Worm (Caenorhabditis elegans) whole organism, L1 larva: ENCODE data around the gene dhs-27.

ENCODE experiments used
- alr-1 ChIP-seq: fragments of 200-800 bp; sonication (Bioruptor generic); optimal IDR thresholded peaks from 2 replicates; lab custom pipeline; 2018; ENCODE audit warnings: borderline replicate concordance, mild to moderate bottlenecking, missing genetic modification characterization, missing compliant biosample characterization
- blmp-1 ChIP-seq: fragments of 150-350 bp; optimal IDR thresholded peaks from 2 replicates; lab custom pipeline; 2014; ENCODE audit warnings: missing biosample characterization, missing genetic modification characterization
- ceh-82 ChIP-seq, 3 experiments: fragments of 150-350 bp in 1 of 3; sonication (generic microtip) in 2 of 3; optimal IDR thresholded peaks; 2 replicates each; lab custom pipeline; 2014 to 2017; ENCODE audit warnings: missing biosample characterization in 3 of 3, missing genetic modification characterization in 3 of 3
- dsc-1 ChIP-seq: sonication (generic microtip); optimal IDR thresholded peaks from 2 replicates; lab custom pipeline; 2016; ENCODE audit warnings: mild to moderate bottlenecking, missing genetic modification characterization, missing compliant biosample characterization
- efl-1 ChIP-seq, 4 experiments: fragments of 150-350 bp; optimal IDR thresholded peaks in 3 of 4; peaks in 1 of 4; 1 replicate in 1 of 4; 2 replicates in 3 of 4; lab custom pipeline; 2014; ENCODE audit warnings: missing biosample characterization in 2 of 4, missing genetic modification characterization in 2 of 4, missing genetic modification reagents in 2 of 4
- elt-3 ChIP-seq, 6 experiments: fragments of 150-350 bp in 1 of 6; sonication (generic microtip); optimal IDR thresholded peaks; 2 replicates each; lab custom pipeline; 2017 to 2018; ENCODE audit warnings: missing biosample characterization in 6 of 6, missing genetic modification characterization in 6 of 6, inconsistent platforms in 1 of 6
- fkh-10 ChIP-seq: sonication (generic microtip); optimal IDR thresholded peaks from 2 replicates; lab custom pipeline; 2017; ENCODE audit warnings: missing biosample characterization, missing genetic modification reagents, missing genetic modification characterization
- fos-1 ChIP-seq: fragments of 150-350 bp; optimal IDR thresholded peaks from 2 replicates; lab custom pipeline; 2014; ENCODE audit warnings: missing biosample characterization, missing genetic modification characterization
- grh-1 ChIP-seq: fragments of 200-800 bp; sonication (Bioruptor generic); IDR thresholded peaks from 2 replicates; pipeline ENCODE4 v1.3.6; 2022; ENCODE audit warnings: missing genetic modification reagents, missing genetic modification characterization, missing compliant biosample characterization
- hpl-2 ChIP-seq: fragments of 150-350 bp; optimal IDR thresholded peaks from 2 replicates; lab custom pipeline; 2014; ENCODE audit warnings: missing biosample characterization, missing genetic modification reagents, missing genetic modification characterization
- jun-1 ChIP-seq: fragments of 150-350 bp; optimal IDR thresholded peaks from 2 replicates; lab custom pipeline; 2014; ENCODE audit warnings: missing biosample characterization, missing genetic modification reagents, missing genetic modification characterization
- lin-14 ChIP-seq: fragments of 200-800 bp; sonication (Bioruptor generic); optimal IDR thresholded peaks from 2 replicates; lab custom pipeline; 2018; ENCODE audit warnings: mild to moderate bottlenecking, missing genetic modification characterization, moderate library complexity, missing compliant biosample characterization
- lin-15B ChIP-seq: fragments of 150-350 bp; sonication (generic microtip); optimal IDR thresholded peaks from 3 replicates; lab custom pipeline; 2014; ENCODE audit warnings: missing biosample characterization, missing genetic modification characterization
- lin-39 ChIP-seq: fragments of 150-350 bp; optimal IDR thresholded peaks from 2 replicates; lab custom pipeline; 2014; ENCODE audit warnings: missing biosample characterization, missing genetic modification reagents, missing genetic modification characterization
- lsy-2 ChIP-seq, 2 experiments: fragments of 150-350 bp; optimal IDR thresholded peaks; 2 replicates each; lab custom pipeline; 2014; ENCODE audit warnings: missing biosample characterization in 2 of 2, missing genetic modification characterization in 2 of 2
- mep-1 ChIP-seq: fragments of 150-350 bp; optimal IDR thresholded peaks from 2 replicates; lab custom pipeline; 2014; ENCODE audit warnings: missing biosample characterization, missing genetic modification characterization
- nhr-11 ChIP-seq: fragments of 150-350 bp; optimal IDR thresholded peaks from 2 replicates; lab custom pipeline; 2014; ENCODE audit warnings: missing biosample characterization, missing genetic modification characterization
- nhr-20 ChIP-seq: sonication (generic microtip); optimal IDR thresholded peaks from 2 replicates; lab custom pipeline; 2016; ENCODE audit warnings: mild to moderate bottlenecking, missing genetic modification characterization, missing compliant biosample characterization
- nhr-237 ChIP-seq: fragments of 150-350 bp; optimal IDR thresholded peaks from 2 replicates; lab custom pipeline; 2014; ENCODE audit warnings: missing biosample characterization, missing genetic modification characterization
- nhr-47 ChIP-seq: sonication (generic microtip); optimal IDR thresholded peaks from 2 replicates; lab custom pipeline; 2016; ENCODE audit warnings: mild to moderate bottlenecking, missing genetic modification characterization, moderate library complexity, missing compliant biosample characterization
- nhr-71 ChIP-seq: sonication (generic microtip); optimal IDR thresholded peaks from 2 replicates; lab custom pipeline; 2016; ENCODE audit warnings: mild to moderate bottlenecking, missing genetic modification characterization, moderate library complexity, missing compliant biosample characterization
- nhr-85 ChIP-seq: sonication (generic microtip); peaks from one replicate; lab custom pipeline; 2016; ENCODE audit warnings: missing genetic modification characterization, inconsistent platforms, missing compliant biosample characterization
- nhr-90 ChIP-seq: sonication (generic microtip); optimal IDR thresholded peaks from 2 replicates; lab custom pipeline; 2016; ENCODE audit warnings: mild to moderate bottlenecking, missing genetic modification characterization, missing compliant biosample characterization; ENCODE audit not compliant: poor library complexity
- pax-3 ChIP-seq: fragments of 200-800 bp; sonication (Bioruptor generic); optimal IDR thresholded peaks from 2 replicates; lab custom pipeline; 2018; ENCODE audit warnings: mild to moderate bottlenecking, missing genetic modification characterization, moderate library complexity, missing compliant biosample characterization
- rnt-1 ChIP-seq: sonication (generic microtip); optimal IDR thresholded peaks from 2 replicates; lab custom pipeline; 2016; ENCODE audit warnings: mild to moderate bottlenecking, missing genetic modification characterization, moderate library complexity, missing compliant biosample characterization
- snu-23 ChIP-seq: sonication (generic microtip); optimal IDR thresholded peaks from 2 replicates; lab custom pipeline; 2016; ENCODE audit warnings: missing genetic modification characterization, missing compliant biosample characterization
- sox-4 ChIP-seq: sonication (generic microtip); optimal IDR thresholded peaks from 2 replicates; lab custom pipeline; 2016; ENCODE audit warnings: missing genetic modification characterization, missing compliant biosample characterization
- sptf-1 ChIP-seq: fragments of 150-350 bp; optimal IDR thresholded peaks from 2 replicates; lab custom pipeline; 2014; ENCODE audit warnings: missing biosample characterization, missing genetic modification characterization
- sup-37 ChIP-seq: fragments of 200-800 bp; sonication (Bioruptor generic); optimal IDR thresholded peaks from 2 replicates; lab custom pipeline; 2018; ENCODE audit warnings: mild to moderate bottlenecking, missing genetic modification characterization, missing compliant biosample characterization
- tbx-2 ChIP-seq: sonication (generic microtip); optimal IDR thresholded peaks from 2 replicates; lab custom pipeline; 2016; ENCODE audit warnings: missing genetic modification characterization, missing compliant biosample characterization
- tlp-1 ChIP-seq: fragments of 150-350 bp; optimal IDR thresholded peaks from 2 replicates; lab custom pipeline; 2014; ENCODE audit warnings: missing biosample characterization, missing genetic modification characterization
- unc-86 ChIP-seq: sonication (generic microtip); optimal IDR thresholded peaks from 2 replicates; lab custom pipeline; 2016; ENCODE audit warnings: missing genetic modification characterization, missing compliant biosample characterization
- unc-98 ChIP-seq: fragments of 200-800 bp; sonication (Bioruptor generic); IDR thresholded peaks from 2 replicates; pipeline ENCODE4 v1.3.6; 2022; ENCODE audit warnings: missing genetic modification characterization, missing compliant biosample characterization
- ztf-11 ChIP-seq, 2 experiments: sonication (generic microtip); optimal IDR thresholded peaks; 2 replicates each; lab custom pipeline; 2016 to 2017; ENCODE audit warnings: missing genetic modification characterization in 2 of 2, missing biosample characterization in 1 of 2, missing compliant biosample characterization in 1 of 2
- ztf-4 ChIP-seq: fragments of 150-350 bp; optimal IDR thresholded peaks from 2 replicates; lab custom pipeline; 2014; ENCODE audit warnings: missing biosample characterization, missing genetic modification characterization

Gene dhs-27

ce11 chrX:3414660-3415144 lies at the start of gene dhs-27:
Gene dhs-27 (minus strand): TSS chrX:3414710.
- peak; percentile 68 for TF ChIP-seq blmp-1 (tag; lab: Kevin White, UChicago)
- TF ChIP-seq nhr-85: peak; percentile 85
- no peak for TF ChIP-seq nhr-11 (tag; lab: Kevin White, UChicago)
- peak; percentile 21 for TF ChIP-seq snu-23 (GFP tag; lab: Kevin White, UChicago)
- no peak for TF ChIP-seq ztf-11 (tag; optimal IDR thresholded peaks at IDR 0.05; lab: Kevin White, UChicago)
- peak; percentile 17 for TF ChIP-seq mep-1 (tag; lab: Kevin White, UChicago)
- TF ChIP-seq nhr-20 (tag; lab: Kevin White, UChicago): no peak
- no peak for TF ChIP-seq sup-37 (GFP tag; lab: Kevin White, UChicago)
- 0 out of 2 replicates have a peak, but pooled peaks have one; percentile 34 for TF ChIP-seq grh-1 (GFP tag; lab: Robert Waterston, UW)
- peak; percentile 6 for TF ChIP-seq nhr-90 (tag; lab: Kevin White, UChicago)
- peak; percentile 89 for TF ChIP-seq lin-14 (GFP tag; lab: Kevin White, UChicago)
- no peak for TF ChIP-seq nhr-47 (tag; lab: Kevin White, UChicago)
- peak in 1 of 6 experiments; percentile 18 for TF ChIP-seq elt-3 (tag; optimal IDR thresholded peaks at IDR 0.05; lab: Kevin White, UChicago)

ce11 chrX:3463875-3464274 lies 49.4 kb upstream of the dhs-27 start:
- TF ChIP-seq lin-14 (GFP tag; lab: Kevin White, UChicago) (peak; percentile 29), mep-1 (tag; lab: Kevin White, UChicago) (peak; percentile 15), nhr-85 (peak; percentile 71), blmp-1 (tag; lab: Kevin White, UChicago) (peak; percentile 41), hpl-2 (no peak)

- peak; percentile 43 for TF ChIP-seq blmp-1 (tag; lab: Kevin White, UChicago)
- TF ChIP-seq tlp-1: no peak
These were observed 47.6 kb upstream of the dhs-27 start for ce11 chrX:3462086-3462485.

ce11 chrX:3455561-3455960 lies 41.1 kb upstream of the dhs-27 start:
- TF ChIP-seq lin-39 (tag; lab: Kevin White, UChicago): peak; percentile 15
- peak; percentile 47 for TF ChIP-seq nhr-71 (tag; lab: Kevin White, UChicago)
- TF ChIP-seq fos-1: no peak
- peak; percentile 62 for TF ChIP-seq rnt-1
- TF ChIP-seq elt-3 (tag; optimal IDR thresholded peaks at IDR 0.05; lab: Kevin White, UChicago): no peak
- TF ChIP-seq lin-14 (GFP tag; lab: Kevin White, UChicago): peak; percentile 85

ce11 chrX:3453870-3454269 lies 39.4 kb upstream of the dhs-27 start:
- TF ChIP-seq fkh-10 (GFP tag; lab: Kevin White, UChicago): no peak
- no peak for TF ChIP-seq ztf-11 (tag; optimal IDR thresholded peaks at IDR 0.05; lab: Kevin White, UChicago)
- no peak for TF ChIP-seq sox-4
- TF ChIP-seq alr-1 (tag; lab: Kevin White, UChicago): no peak
- no peak for TF ChIP-seq elt-3 (tag; optimal IDR thresholded peaks at IDR 0.05; lab: Kevin White, UChicago)
- TF ChIP-seq ceh-82 (tag; optimal IDR thresholded peaks at IDR 0.05; lab: Kevin White, UChicago): no peak
- TF ChIP-seq jun-1: no peak
- TF ChIP-seq tbx-2: no peak
- TF ChIP-seq sptf-1 (tag; lab: Kevin White, UChicago): no peak
- no peak for TF ChIP-seq nhr-237 (tag; lab: Kevin White, UChicago)
- TF ChIP-seq lin-15B (tag; lab: Kevin White, UChicago): no peak
- TF ChIP-seq hpl-2: no peak
- TF ChIP-seq nhr-90 (tag; lab: Kevin White, UChicago): no peak
- no peak for TF ChIP-seq unc-86
- no peak for TF ChIP-seq pax-3 (tag; lab: Kevin White, UChicago)
- no peak for TF ChIP-seq lsy-2 (tag; optimal IDR thresholded peaks at IDR 0.05; lab: Kevin White, UChicago)
- TF ChIP-seq ztf-4 (tag; lab: Kevin White, UChicago): no peak
- no peak for TF ChIP-seq unc-98
- TF ChIP-seq dsc-1 (tag; lab: Kevin White, UChicago): no peak
- TF ChIP-seq efl-1 (optimal IDR thresholded peaks at IDR 0.05; lab: Kevin White, UChicago): no peak
- no peak for TF ChIP-seq efl-1 (GFP tag; optimal IDR thresholded peaks at IDR 0.05 in 1 of 2; lab: Kevin White, UChicago)
